Fruit fly (Drosophila melanogaster) Kc167 (cell line): ENCODE results near the gene CG43091.

Experiments used
- Myc ChIP-seq: fragments of >200 bp; optimal IDR thresholded peaks from 2 replicates; lab custom pipeline; 2017; ENCODE audit warnings: missing external identifiers
- Sin3A ChIP-seq: fragments of >200 bp; optimal IDR thresholded peaks from 2 replicates; lab custom pipeline; 2018; ENCODE audit warnings: missing external identifiers
- h ChIP-seq: fragments of >200 bp; optimal IDR thresholded peaks from 3 replicates; lab custom pipeline; 2018; ENCODE audit warnings: missing external identifiers
- insv ChIP-seq: fragments of >200 bp; optimal IDR thresholded peaks from 3 replicates; lab custom pipeline; 2018; ENCODE audit warnings: missing external identifiers
- psq ChIP-seq: fragments of >200 bp; optimal IDR thresholded peaks from 2 replicates; lab custom pipeline; 2017; ENCODE audit warnings: missing external identifiers
- ttk ChIP-seq: sonication (Bioruptor generic); optimal IDR thresholded peaks from 2 replicates; lab custom pipeline; 2017; ENCODE audit warnings: missing external identifiers

Gene CG43091

dm6 chr3R:22753895-22754774, 14.4 kb downstream of the CG43091 start:
- no peak for TF ChIP-seq Myc (lab: Kevin White, UChicago)
- TF ChIP-seq ttk (lab: Kevin White, UChicago): no peak
- TF ChIP-seq insv: no peak
- TF ChIP-seq psq: no peak
- no peak for TF ChIP-seq h (lab: Kevin White, UChicago)
- TF ChIP-seq Sin3A: no peak

DNA sequence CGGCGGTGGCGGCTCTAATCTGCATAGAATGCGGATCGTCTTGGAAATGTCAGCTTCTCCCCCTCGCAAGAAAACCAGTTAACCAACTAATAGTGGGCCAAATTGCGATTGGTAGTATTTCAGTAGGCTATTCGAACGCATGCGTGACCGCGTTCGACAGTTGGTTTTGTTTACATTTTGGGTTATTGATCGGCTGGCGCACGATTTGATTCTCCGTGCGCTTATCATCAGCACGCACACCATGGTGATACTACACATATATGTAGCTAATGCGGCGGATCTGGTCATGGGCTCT, 15.0 kb downstream of the CG43091 start:
- TF ChIP-seq Sin3A: no peak
- no peak for TF ChIP-seq ttk (lab: Kevin White, UChicago)
- no peak for TF ChIP-seq h (lab: Kevin White, UChicago)
- no peak for TF ChIP-seq Myc (lab: Kevin White, UChicago)
- no peak for TF ChIP-seq insv
- no peak for TF ChIP-seq psq

DNA sequence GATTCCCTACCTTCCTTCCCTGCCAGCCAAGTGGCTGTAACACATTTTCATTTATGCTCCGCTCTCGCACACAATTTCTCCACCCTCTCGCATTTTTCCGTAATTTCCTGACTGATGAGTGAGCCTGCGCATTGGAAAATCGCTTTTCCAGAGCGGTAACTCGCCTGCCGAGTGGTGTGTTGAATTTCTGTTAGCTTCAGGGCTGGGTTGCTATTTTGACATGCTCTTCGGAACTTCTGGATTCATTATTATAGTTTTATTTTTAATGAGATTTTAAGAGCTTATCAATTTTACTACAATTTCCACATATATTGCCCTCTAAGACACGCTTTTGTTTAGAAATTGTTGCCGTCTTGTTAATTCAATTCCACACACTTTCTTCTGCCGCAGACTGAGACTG, 15.6 kb downstream of the CG43091 start:
- TF ChIP-seq Myc (lab: Kevin White, UChicago) (no peak), ttk (lab: Kevin White, UChicago) (no peak), insv (no peak), psq (no peak), Sin3A (no peak), h (lab: Kevin White, UChicago) (no peak)

- no peak for TF ChIP-seq h (lab: Kevin White, UChicago)
- TF ChIP-seq ttk (lab: Kevin White, UChicago): no peak
- TF ChIP-seq Myc (lab: Kevin White, UChicago): no peak
- no peak for TF ChIP-seq insv
- TF ChIP-seq Sin3A: no peak
- no peak for TF ChIP-seq psq
Observed at dm6 chr3R:22751698-22752097, 16.8 kb downstream of the CG43091 start.

DNA sequence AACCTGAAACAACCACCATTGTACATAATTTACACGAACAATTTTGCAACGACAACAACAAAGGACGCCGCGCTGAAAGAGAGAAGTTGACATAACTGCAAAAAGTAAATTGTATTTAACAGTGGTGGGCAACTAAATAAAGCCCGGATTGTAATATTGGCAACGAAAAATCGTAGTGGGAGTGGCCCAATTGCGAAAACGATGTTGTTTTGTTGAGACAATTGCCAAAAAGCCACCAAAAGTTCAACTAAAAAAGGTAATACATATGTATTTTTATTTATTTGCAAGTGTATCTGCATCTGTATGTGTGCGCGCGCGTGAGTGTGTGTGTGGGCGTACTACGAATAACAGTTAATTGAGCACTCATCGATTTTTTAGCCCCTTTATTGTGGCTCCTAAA, 17.4 kb downstream of the CG43091 start:
- TF ChIP-seq h (lab: Kevin White, UChicago) (no peak), Myc (lab: Kevin White, UChicago) (no peak), Sin3A (no peak), psq (no peak)

DNA sequence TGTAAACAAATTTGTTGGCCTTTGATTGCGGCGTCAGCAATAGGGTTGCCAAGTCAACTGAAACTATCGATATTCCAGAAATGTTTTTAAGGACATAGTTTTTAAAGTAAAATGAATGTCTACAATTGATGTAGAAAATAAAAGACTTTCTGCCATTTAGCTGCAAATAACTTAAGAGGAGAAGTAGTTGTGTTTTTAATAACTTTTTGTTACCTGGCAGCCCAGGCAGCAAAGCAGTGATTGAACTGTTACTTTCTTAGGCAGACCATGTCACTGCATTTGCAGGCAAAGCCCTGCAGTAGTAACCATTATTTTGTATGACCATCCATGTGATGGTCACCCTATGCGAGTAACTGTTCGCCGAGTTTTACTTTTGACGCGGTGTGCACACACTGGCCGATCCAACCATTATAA, 18.0 kb downstream of the CG43091 start, which contains the start of the genes rumi, CG7029 and Usp12-46:
Gene rumi (minus strand): TSS at position 64 of the 414 bp plus-strand sequence.
Gene CG7029 (plus strand): TSS at position 368 of the 414 bp plus-strand sequence.
Gene Usp12-46 (plus strand): TSS at position 368 of the 414 bp plus-strand sequence.
- TF ChIP-seq ttk (lab: Kevin White, UChicago) (no peak), psq (no peak), Sin3A (no peak), Myc (lab: Kevin White, UChicago) (no peak), h (lab: Kevin White, UChicago) (no peak), insv (no peak)

DNA sequence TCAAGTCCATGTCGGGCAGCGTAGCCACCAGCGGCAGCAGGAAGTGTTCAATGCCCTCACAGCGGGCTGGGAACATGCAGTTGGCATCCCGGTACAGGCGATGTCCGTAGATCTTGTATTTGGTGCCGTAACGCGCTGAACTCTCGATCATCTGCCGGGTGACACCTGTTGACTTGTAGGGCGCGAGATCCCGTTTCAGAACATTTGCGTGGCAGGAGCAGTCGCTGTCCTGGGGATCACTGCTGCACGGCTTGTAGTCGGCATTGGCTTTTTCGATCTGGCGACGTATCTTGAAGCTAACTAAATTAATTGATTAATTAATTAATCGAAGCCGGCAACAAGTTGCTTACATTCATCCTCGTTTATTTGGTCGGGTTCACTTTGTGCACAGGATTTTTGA, 18.5 kb downstream of the CG43091 start:
- TF ChIP-seq h (lab: Kevin White, UChicago) (no peak), Myc (lab: Kevin White, UChicago) (no peak), ttk (lab: Kevin White, UChicago) (no peak), Sin3A (no peak), psq (no peak), insv (no peak)

DNA sequence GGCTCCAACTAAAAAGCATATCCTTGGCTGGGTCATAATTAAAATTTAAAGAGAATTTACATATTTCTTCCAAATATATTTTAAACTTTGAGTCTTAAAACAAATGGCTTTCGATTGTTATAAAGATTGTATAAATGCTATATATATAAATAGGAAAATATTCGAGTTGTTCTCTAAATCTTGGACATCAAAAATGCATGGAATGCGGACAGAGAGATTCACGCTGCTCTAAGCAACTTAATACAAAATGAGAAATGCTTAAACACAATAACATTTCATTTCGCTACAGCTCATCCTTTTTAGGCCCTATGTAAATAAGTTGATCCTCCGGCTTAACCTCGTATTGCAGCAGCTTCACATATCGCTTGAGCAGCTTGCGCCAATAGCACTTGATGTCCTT, 19.6 kb downstream of the CG43091 start, which contains the start of gene CG31139:
Gene CG31139 (minus strand): TSS at position 101 of the 400 bp plus-strand sequence.
- TF ChIP-seq h (lab: Kevin White, UChicago): no peak
- no peak for TF ChIP-seq Myc (lab: Kevin White, UChicago)

- TF ChIP-seq h (lab: Kevin White, UChicago): no peak
- TF ChIP-seq psq: no peak
- no peak for TF ChIP-seq Sin3A
- no peak for TF ChIP-seq ttk (lab: Kevin White, UChicago)
- TF ChIP-seq insv: no peak
- no peak for TF ChIP-seq Myc (lab: Kevin White, UChicago)
Observed at dm6 chr3R:22747423-22748090, 21.0 kb downstream of the CG43091 start, which contains the start of gene CG17141. CG17141 (minus strand) TSS chr3R:22747599.

dm6 chr3R:22745432-22745831, 23.1 kb downstream of the CG43091 start, which contains the start of the genes vret and HP1c:
vret (minus strand) TSS chr3R:22745581.
HP1c (plus strand) TSS chr3R:22745620.
- TF ChIP-seq ttk (lab: Kevin White, UChicago) (no peak), Myc (lab: Kevin White, UChicago) (no peak), insv (no peak), Sin3A (no peak), h (lab: Kevin White, UChicago) (no peak), psq (no peak)

DNA sequence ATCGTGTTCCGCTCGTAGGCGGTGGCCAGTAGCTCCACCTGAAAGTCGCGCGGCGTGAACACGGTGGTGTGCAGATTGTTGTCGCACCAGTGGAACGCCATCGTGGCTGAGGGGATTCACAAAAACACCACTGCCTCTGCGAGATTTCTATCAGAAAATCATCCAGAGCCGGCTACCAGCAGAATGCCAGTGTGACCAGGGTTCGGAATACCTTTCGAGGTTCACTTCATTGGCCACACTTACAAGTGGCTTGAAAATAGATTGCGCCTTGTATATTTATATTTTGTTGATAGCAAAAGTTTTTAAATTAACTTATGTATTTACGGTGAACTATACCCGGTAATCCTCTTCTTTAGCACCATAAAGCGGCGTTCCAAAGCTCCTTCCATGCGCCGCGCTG, 27.6 kb downstream of the CG43091 start, which contains the start of the genes Dcr-1 and CG6985:
Gene Dcr-1 (minus strand): TSS at position 162 of the 400 bp plus-strand sequence.
Gene CG6985 (plus strand): TSS at position 221 of the 400 bp plus-strand sequence.
- TF ChIP-seq Myc (lab: Kevin White, UChicago) (no peak), ttk (lab: Kevin White, UChicago) (no peak), insv (no peak), h (lab: Kevin White, UChicago) (no peak), Sin3A (no peak), psq (no peak)

DNA sequence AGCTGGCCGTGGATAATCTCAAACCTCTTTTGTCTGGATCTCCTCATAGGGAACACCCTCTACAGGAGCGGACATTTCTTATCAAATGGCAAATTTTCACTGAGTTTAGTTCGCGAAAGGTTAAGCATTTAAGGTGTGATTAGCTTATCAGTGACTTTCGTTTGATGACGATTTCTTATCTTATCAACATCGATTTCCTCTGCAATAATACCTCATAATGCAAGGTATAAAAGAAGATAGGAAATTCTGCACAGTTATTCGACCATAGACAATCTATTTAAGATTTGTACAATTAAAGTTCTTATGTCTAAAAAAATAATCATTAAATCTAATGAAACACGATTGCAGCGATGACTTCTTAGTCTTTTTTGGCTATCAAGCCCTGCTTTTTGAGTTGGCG, 34.8 kb downstream of the CG43091 start, which contains the start of gene Takl2:
Gene Takl2 (minus strand): TSS at position 101 of the 400 bp plus-strand sequence.
- TF ChIP-seq ttk (lab: Kevin White, UChicago) (no peak), psq (no peak), h (lab: Kevin White, UChicago) (no peak), Myc (lab: Kevin White, UChicago) (no peak), insv (no peak), Sin3A (no peak)
